Worm (Caenorhabditis elegans): ENCODE results near the gene rgl-1.
A peak's percentile ranks its signal among the peaks of the same experiment; 100 is the strongest.

rgl-1 gene

ce11 chrX:3223135-3223534, 3.0 kb upstream of the rgl-1 start:
- TF ChIP-seq pha-4 (tag; optimal IDR thresholded peaks at IDR 0.05): peak; percentile 2
- no peak for TF ChIP-seq pqm-1 (tag; optimal IDR thresholded peaks at IDR 0.05)

- TF ChIP-seq elt-3 (tag; optimal IDR thresholded peaks at IDR 0.05) (peak in 1 of 3 experiments; percentile 41), sea-2 (GFP tag; optimal IDR thresholded peaks at IDR 0.05) (no peak), nhr-25 (tag; optimal IDR thresholded peaks at IDR 0.05) (peak; percentile 35), lin-39 (tag; optimal IDR thresholded peaks at IDR 0.05) (no peak), nhr-77 (tag; optimal IDR thresholded peaks at IDR 0.05) (no peak), pqm-1 (tag; optimal IDR thresholded peaks at IDR 0.05) (peak; percentile 4), pha-4 (tag; optimal IDR thresholded peaks at IDR 0.05) (peak; percentile 18), elt-2 (tag; optimal IDR thresholded peaks at IDR 0.05) (peak; percentile 74)
These were observed 1.9 kb downstream of the rgl-1 start for ce11 chrX:3218040-3218795.

- no peak for TF ChIP-seq jun-1 (tag; optimal IDR thresholded peaks at IDR 0.05)
- TF ChIP-seq nhr-77 (tag; optimal IDR thresholded peaks at IDR 0.05): no peak
- TF ChIP-seq elt-2 (tag; optimal IDR thresholded peaks at IDR 0.05): no peak
- TF ChIP-seq ama-1 (optimal IDR thresholded peaks at IDR 0.05): no peak
- TF ChIP-seq fos-1 (tag; optimal IDR thresholded peaks at IDR 0.05): no peak
- no peak for TF ChIP-seq mml-1 (tag; optimal IDR thresholded peaks at IDR 0.05)
- TF ChIP-seq egl-27 (tag; optimal IDR thresholded peaks at IDR 0.05): no peak
- TF ChIP-seq nhr-12 (tag; optimal IDR thresholded peaks at IDR 0.05): no peak
These were observed 3.5 kb downstream of the rgl-1 start for ce11 chrX:3216698-3217097.

- TF ChIP-seq snpc-4 (tag; optimal IDR thresholded peaks at IDR 0.05) (no peak), nhr-28 (tag; optimal IDR thresholded peaks at IDR 0.05) (no peak), ZK546.5 (tag; optimal IDR thresholded peaks at IDR 0.05) (no peak), ceh-28 (tag; optimal IDR thresholded peaks at IDR 0.05) (no peak), ceh-16 (tag; optimal IDR thresholded peaks at IDR 0.05) (no peak), unc-62 (GFP tag; optimal IDR thresholded peaks at IDR 0.05) (no peak), daf-12 (tag; optimal IDR thresholded peaks at IDR 0.05) (no peak), egl-5 (tag; optimal IDR thresholded peaks at IDR 0.05) (no peak), lin-15B (tag; optimal IDR thresholded peaks at IDR 0.05) (no peak), nhr-23 (tag; optimal IDR thresholded peaks at IDR 0.05) (no peak), ztf-11 (tag; optimal IDR thresholded peaks at IDR 0.05) (no peak), fos-1 (tag; optimal IDR thresholded peaks at IDR 0.05) (no peak), zag-1 (tag; optimal IDR thresholded peaks at IDR 0.05) (no peak), nhr-25 (tag; optimal IDR thresholded peaks at IDR 0.05) (no peak), mdl-1 (tag; optimal IDR thresholded peaks at IDR 0.05) (no peak), sea-2 (GFP tag; optimal IDR thresholded peaks at IDR 0.05) (no peak), hmg-11 (tag; optimal IDR thresholded peaks at IDR 0.05) (no peak), pha-4 (tag; optimal IDR thresholded peaks at IDR 0.05) (no peak), ztf-4 (tag; optimal IDR thresholded peaks at IDR 0.05) (no peak)
These were observed 10.6 kb downstream of the rgl-1 start, which contains the start of gene F28B4.4 for ce11 chrX:3209523-3209922. Gene F28B4.4 (minus strand): TSS chrX:3209623.

ce11 chrX:3204778-3205177, 15.4 kb downstream of the rgl-1 start, which contains the start of gene F28B4.1:
Gene F28B4.1 (plus strand): TSS chrX:3205078.
- TF ChIP-seq skn-1 (tag; optimal IDR thresholded peaks at IDR 0.05) (no peak), nhr-77 (tag; optimal IDR thresholded peaks at IDR 0.05) (no peak), R02D3.7 (tag; optimal IDR thresholded peaks at IDR 0.05) (no peak), unc-39 (tag; optimal IDR thresholded peaks at IDR 0.05) (no peak), lin-15B (tag; optimal IDR thresholded peaks at IDR 0.05) (no peak), fkh-10 (GFP tag; optimal IDR thresholded peaks at IDR 0.05) (no peak), elt-2 (tag; optimal IDR thresholded peaks at IDR 0.05) (no peak), mdl-1 (tag; optimal IDR thresholded peaks at IDR 0.05) (no peak), aly-2 (tag; optimal IDR thresholded peaks at IDR 0.05) (no peak), egl-5 (tag; optimal IDR thresholded peaks at IDR 0.05) (no peak), pqm-1 (tag; optimal IDR thresholded peaks at IDR 0.05) (no peak), nfya-1 (tag; optimal IDR thresholded peaks at IDR 0.05; ENCODE audit: insufficient read depth) (no peak), nhr-67 (tag; optimal IDR thresholded peaks at IDR 0.05) (no peak), ZK546.5 (tag; optimal IDR thresholded peaks at IDR 0.05) (no peak)

Measured in whole organism, L3 larva.